Fruit fly (Drosophila melanogaster) whole organism, pupa: Measurements from ENCODE around the gene Arr2.

Experiments used
- CG12605 ChIP-seq: fragments of 200-800 bp; sonication (Bioruptor generic); IDR thresholded peaks from 2 replicates; pipeline ENCODE4 v1.3.6; 2022; ENCODE audit warnings: missing biosample characterization, missing genetic modification characterization
- CG14655 ChIP-seq: fragments of 200-800 bp; sonication (Bioruptor generic); optimal IDR thresholded peaks from 3 replicates; lab custom pipeline; 2017; ENCODE audit warnings: mild to moderate bottlenecking, missing biosample characterization, missing genetic modification reagents, missing genetic modification characterization
- CG17806 ChIP-seq: fragments of 200-800 bp; sonication (Bioruptor generic); optimal IDR thresholded peaks from 2 replicates; lab custom pipeline; 2018; ENCODE audit warnings: missing biosample characterization, mild to moderate bottlenecking, missing genetic modification characterization, moderate library complexity
- CG8159 ChIP-seq: fragments of 200-800 bp; sonication (Bioruptor generic); optimal IDR thresholded peaks from 3 replicates; lab custom pipeline; 2018; ENCODE audit warnings: missing biosample characterization, mild to moderate bottlenecking, missing genetic modification characterization, moderate library complexity
- EcR ChIP-seq: fragments of 200-800 bp; sonication (Bioruptor generic); optimal IDR thresholded peaks from 3 replicates; lab custom pipeline; 2019; ENCODE audit warnings: missing biosample characterization, missing genetic modification characterization, mild to moderate bottlenecking, moderate library complexity, missing genetic modification reagents
- Pif1A ChIP-seq: fragments of 200-800 bp; sonication (Bioruptor generic); optimal IDR thresholded peaks from 3 replicates; lab custom pipeline; 2016; ENCODE audit warnings: missing biosample characterization, missing genetic modification characterization
- Snoo ChIP-seq: fragments of 200-800 bp; sonication (Bioruptor generic); optimal IDR thresholded peaks from 3 replicates; lab custom pipeline; 2017; ENCODE audit warnings: missing biosample characterization, mild to moderate bottlenecking, missing genetic modification characterization, inconsistent platforms
- fd96Ca ChIP-seq: fragments of 200-800 bp; sonication (Bioruptor generic); IDR thresholded peaks from 3 replicates; pipeline ENCODE4 v1.3.6; 2022; ENCODE audit warnings: missing biosample characterization, missing genetic modification characterization

DNA sequence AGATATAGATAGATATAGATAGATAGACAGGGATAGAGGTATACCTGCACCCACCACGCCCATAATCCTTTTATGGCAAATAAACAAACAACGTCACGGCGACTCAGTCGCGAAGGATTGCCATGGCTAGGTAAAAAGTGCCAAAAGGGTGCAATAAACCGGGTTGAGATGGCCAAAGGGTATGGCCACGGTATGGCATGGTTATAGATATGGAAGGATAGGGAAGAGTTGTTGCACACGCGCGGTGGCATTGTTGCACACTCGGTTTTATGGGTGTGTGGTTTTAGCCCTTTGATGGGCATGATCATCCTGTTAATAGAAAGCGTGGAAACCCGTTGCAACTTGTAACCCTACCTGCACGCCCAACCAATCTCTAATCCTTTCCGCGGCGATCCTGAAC is 22.2 kb upstream of the Arr2 start:
- TF ChIP-seq Snoo, result no peak
- no peak for TF ChIP-seq CG8159 (tag; lab: Kevin White, UChicago)
- no peak for TF ChIP-seq CG17806 (tag; lab: Kevin White, UChicago)
- TF ChIP-seq CG12605 (GFP tag; lab: Robert Waterston, UW), result no peak
- no peak for TF ChIP-seq EcR (GFP tag; lab: Kevin White, UChicago)
- no peak for TF ChIP-seq Pif1A (GFP tag; lab: Kevin White, UChicago)
- TF ChIP-seq fd96Ca (GFP tag; lab: Robert Waterston, UW), result no peak
- TF ChIP-seq CG14655 (GFP tag; lab: Kevin White, UChicago), result no peak
